Worm (Caenorhabditis elegans): Measurements from ENCODE around the gene nhr-205.

ce11 chrV:10035586-10035985, 46.0 kb downstream of the nhr-205 start:
- TF ChIP-seq tra-4 (tag; optimal IDR thresholded peaks at IDR 0.05) (no peak), ama-1 (optimal IDR thresholded peaks at IDR 0.05) (no peak), hmg-4 (GFP tag; optimal IDR thresholded peaks at IDR 0.05) (no peak), B0310.2 (tag; optimal IDR thresholded peaks at IDR 0.05) (no peak), ets-7 (tag; optimal IDR thresholded peaks at IDR 0.05) (no peak), tbx-11 (GFP tag; IDR thresholded peaks at IDR 0.05) (no peak), flt-1 (GFP tag; IDR thresholded peaks at IDR 0.05) (no peak), hnd-1 (tag; optimal IDR thresholded peaks at IDR 0.05) (no peak)

Data from whole organism, early embryonic.